Fruit fly (Drosophila melanogaster) whole organism, pupa: ENCODE data around the gene Ent3.

Experiments used
- CG13204 ChIP-seq: fragments of 200-800 bp; sonication (Bioruptor generic); optimal IDR thresholded peaks from 2 replicates; lab custom pipeline; 2018; ENCODE audit warnings: missing biosample characterization, mild to moderate bottlenecking, missing genetic modification characterization, moderate library complexity
- CG14655 ChIP-seq: fragments of 200-800 bp; sonication (Bioruptor generic); optimal IDR thresholded peaks from 3 replicates; lab custom pipeline; 2017; ENCODE audit warnings: mild to moderate bottlenecking, missing biosample characterization, missing genetic modification reagents, missing genetic modification characterization
- CG15710 ChIP-seq: fragments of 200-800 bp; sonication (Bioruptor generic); optimal IDR thresholded peaks from 2 replicates; lab custom pipeline; 2018; ENCODE audit warnings: missing biosample characterization, mild to moderate bottlenecking, missing genetic modification characterization, moderate library complexity
- CG32121 ChIP-seq: fragments of 200-800 bp; sonication (Bioruptor generic); IDR thresholded peaks from 2 replicates; pipeline ENCODE4 v1.3.6; 2022; ENCODE audit warnings: missing biosample characterization, missing genetic modification characterization
- CG4496 ChIP-seq: fragments of 200-800 bp; sonication (Bioruptor generic); IDR thresholded peaks from 3 replicates; pipeline ENCODE4 v1.3.6; 2022; ENCODE audit warnings: missing biosample characterization, missing genetic modification characterization
- CG8301 ChIP-seq: fragments of 200-800 bp; sonication (Bioruptor generic); optimal IDR thresholded peaks from 2 replicates; lab custom pipeline; 2018; ENCODE audit warnings: missing biosample characterization, mild to moderate bottlenecking, missing genetic modification characterization
- EcR ChIP-seq: fragments of 200-800 bp; sonication (Bioruptor generic); optimal IDR thresholded peaks from 3 replicates; lab custom pipeline; 2019; ENCODE audit warnings: missing biosample characterization, missing genetic modification characterization, mild to moderate bottlenecking, moderate library complexity, missing genetic modification reagents
- Ets98B ChIP-seq: fragments of 200-800 bp; sonication (Bioruptor generic); IDR thresholded peaks from 2 replicates; pipeline ENCODE4 v1.3.6; 2022; ENCODE audit warnings: missing biosample characterization, missing genetic modification characterization
- Pif1A ChIP-seq: fragments of 200-800 bp; sonication (Bioruptor generic); optimal IDR thresholded peaks from 3 replicates; lab custom pipeline; 2016; ENCODE audit warnings: missing biosample characterization, missing genetic modification characterization
- Pif1B ChIP-seq: fragments of 200-800 bp; sonication (Bioruptor generic); optimal IDR thresholded peaks from 3 replicates; lab custom pipeline; 2016; ENCODE audit warnings: missing biosample characterization, missing genetic modification characterization
- fd96Ca ChIP-seq: fragments of 200-800 bp; sonication (Bioruptor generic); IDR thresholded peaks from 3 replicates; pipeline ENCODE4 v1.3.6; 2022; ENCODE audit warnings: missing biosample characterization, missing genetic modification characterization
- gl ChIP-seq: fragments of 200-800 bp; sonication (Bioruptor generic); optimal IDR thresholded peaks from 2 replicates; lab custom pipeline; 2018; ENCODE audit warnings: missing biosample characterization, mild to moderate bottlenecking, missing genetic modification characterization
- rn ChIP-seq: fragments of 200-800 bp; sonication (Bioruptor generic); IDR thresholded peaks from 2 replicates; pipeline ENCODE4 v1.3.6; 2022; ENCODE audit warnings: missing biosample characterization, missing genetic modification characterization

DNA sequence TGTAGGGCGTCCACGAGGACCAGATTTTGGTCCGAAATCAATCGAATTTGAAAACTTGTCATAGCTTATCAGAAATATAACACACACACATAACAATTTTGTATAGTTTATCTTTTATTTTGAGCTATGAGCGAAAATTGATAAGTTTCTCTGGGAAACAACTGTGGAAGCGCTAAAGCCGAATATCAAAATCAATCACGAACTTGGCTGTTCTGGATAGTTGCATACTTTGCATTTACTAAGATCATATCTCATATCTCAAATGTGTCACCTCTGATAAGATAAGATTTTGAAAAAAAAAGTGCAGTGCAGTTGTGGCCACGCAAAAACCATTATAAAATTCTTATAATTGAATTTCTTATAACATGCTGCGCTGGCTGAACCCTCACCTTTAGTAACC lies 50.2 kb downstream of the Ent3 start, which contains the start of gene CG32117:
- TF ChIP-seq Pif1B (GFP tag; lab: Kevin White, UChicago) (no peak), CG4496 (GFP tag; lab: Robert Waterston, UW) (no peak), EcR (no peak), rn (GFP tag; lab: Robert Waterston, UW) (no peak), Pif1A (no peak), CG32121 (no peak), CG15710 (tag; lab: Kevin White, UChicago) (no peak), CG13204 (GFP tag; lab: Kevin White, UChicago) (no peak), Ets98B (GFP tag; lab: Robert Waterston, UW) (no peak), gl (no peak), CG14655 (GFP tag; lab: Kevin White, UChicago) (no peak), fd96Ca (GFP tag; lab: Robert Waterston, UW) (no peak), CG8301 (tag; lab: Kevin White, UChicago) (no peak)
